Worm (Caenorhabditis elegans): ENCODE measurements around the gene H23L24.4.

ce11 chrIV:8697436-8697835 lies 8.0 kb downstream of the H23L24.4 start, which contains the start of gene ttll-11:
- no peak for TF ChIP-seq irx-1 (tag; optimal IDR thresholded peaks at IDR 0.05)
- TF ChIP-seq fos-1 (tag; optimal IDR thresholded peaks at IDR 0.05): no peak
- TF ChIP-seq zag-1 (tag; optimal IDR thresholded peaks at IDR 0.05): no peak
- no peak for TF ChIP-seq nhr-12 (tag; optimal IDR thresholded peaks at IDR 0.05)
